Worm (Caenorhabditis elegans) whole organism, L4 larva: Measurements from ENCODE around the gene C13B4.1.

Source experiments
- D1046.2 ChIP-seq: fragments of 200-800 bp; sonication (Bioruptor generic); IDR thresholded peaks from 2 replicates; pipeline ENCODE4 v1.3.6; 2022; ENCODE audit warnings: missing genetic modification characterization, missing compliant biosample characterization
- F10B5.3 ChIP-seq: sonication (generic microtip); optimal IDR thresholded peaks from 2 replicates; lab custom pipeline; 2016; ENCODE audit warnings: mild to moderate bottlenecking, missing genetic modification characterization, missing compliant biosample characterization
- F44E2.7 ChIP-seq: fragments of 200-800 bp; sonication (Bioruptor generic); IDR thresholded peaks from 2 replicates; pipeline ENCODE4 v2.1.2; 2022; ENCODE audit warnings: missing genetic modification characterization, missing compliant biosample characterization
- R02D3.7 ChIP-seq: fragments of 150-350 bp; sonication (generic microtip); optimal IDR thresholded peaks from 3 replicates; lab custom pipeline; 2014; ENCODE audit warnings: missing biosample characterization, missing genetic modification characterization
- T26A8.4 ChIP-seq: fragments of 200-800 bp; sonication (Bioruptor generic); IDR thresholded peaks from 2 replicates; pipeline ENCODE4 v1.3.6; 2022; ENCODE audit warnings: missing genetic modification characterization, missing compliant biosample characterization
- Y48G9A.11 ChIP-seq: fragments of 200-800 bp; sonication (Bioruptor generic); IDR thresholded peaks from 2 replicates; pipeline ENCODE4 v1.3.6; 2022; ENCODE audit warnings: missing genetic modification reagents, missing genetic modification characterization, missing compliant biosample characterization
- ZK337.2 ChIP-seq: fragments of 200-800 bp; sonication (Bioruptor generic); IDR thresholded peaks from 2 replicates; pipeline ENCODE4 v1.3.6; 2022; ENCODE audit warnings: missing genetic modification reagents, missing genetic modification characterization, missing compliant biosample characterization
- aha-1 ChIP-seq: fragments of 150-350 bp; peaks from one replicate; lab custom pipeline; 2014; ENCODE audit warnings: missing biosample characterization, missing genetic modification characterization
- aly-2 ChIP-seq: sonication (generic microtip); optimal IDR thresholded peaks from 2 replicates; lab custom pipeline; 2018; ENCODE audit warnings: missing biosample characterization, missing genetic modification characterization
- ceh-32 ChIP-seq: sonication (generic microtip); optimal IDR thresholded peaks from 2 replicates; lab custom pipeline; 2016; ENCODE audit warnings: mild to moderate bottlenecking, missing genetic modification characterization, missing compliant biosample characterization; ENCODE audit not compliant: poor library complexity
- daf-19 ChIP-seq: fragments of 200-800 bp; sonication (Bioruptor generic); conservative IDR thresholded peaks from 2 replicates; pipeline ENCODE4 v1.3.6; 2022; ENCODE audit warnings: missing genetic modification characterization, missing compliant biosample characterization
- daf-8 ChIP-seq: fragments of 200-800 bp; sonication (Bioruptor generic); IDR thresholded peaks from 2 replicates; pipeline ENCODE4 v1.3.6; 2022; ENCODE audit warnings: missing genetic modification characterization, missing compliant biosample characterization
- dmd-8 ChIP-seq: fragments of 200-800 bp; sonication (Bioruptor generic); IDR thresholded peaks from 2 replicates; pipeline ENCODE4 v1.3.6; 2022; ENCODE audit warnings: missing genetic modification characterization, missing compliant biosample characterization
- dmd-9 ChIP-seq: fragments of 200-800 bp; sonication (Bioruptor generic); IDR thresholded peaks from 2 replicates; pipeline ENCODE4 v1.3.6; 2022; ENCODE audit warnings: missing genetic modification reagents, missing genetic modification characterization, missing compliant biosample characterization
- dpl-1 ChIP-seq: fragments of 150-350 bp; optimal IDR thresholded peaks from 2 replicates; lab custom pipeline; 2014; ENCODE audit warnings: missing biosample characterization, missing genetic modification reagents, missing genetic modification characterization
- duxl-1 ChIP-seq: sonication (generic microtip); optimal IDR thresholded peaks from 2 replicates; lab custom pipeline; 2016; ENCODE audit warnings: mild to moderate bottlenecking, missing genetic modification characterization, moderate library complexity, missing compliant biosample characterization; ENCODE audit not compliant: poor library complexity
- gei-8 ChIP-seq: fragments of 200-800 bp; sonication (Bioruptor generic); optimal IDR thresholded peaks from 2 replicates; lab custom pipeline; 2018; ENCODE audit warnings: mild to moderate bottlenecking, missing genetic modification characterization, missing compliant biosample characterization
- hlh-11 ChIP-seq: fragments of 200-800 bp; sonication (Bioruptor generic); optimal IDR thresholded peaks from 2 replicates; lab custom pipeline; 2018; ENCODE audit warnings: mild to moderate bottlenecking, missing genetic modification characterization, missing compliant biosample characterization
- lin-1 ChIP-seq: fragments of 200-800 bp; sonication (Bioruptor generic); IDR thresholded peaks from 2 replicates; pipeline ENCODE4 v1.3.6; 2022; ENCODE audit warnings: missing genetic modification reagents, missing genetic modification characterization, missing compliant biosample characterization
- lin-29 ChIP-seq: fragments of 200-800 bp; sonication (Bioruptor generic); IDR thresholded peaks from 2 replicates; pipeline ENCODE4 v1.3.6; 2022; ENCODE audit warnings: missing genetic modification reagents, missing genetic modification characterization, missing compliant biosample characterization
- lir-3 ChIP-seq: sonication (generic microtip); optimal IDR thresholded peaks from 2 replicates; lab custom pipeline; 2016; ENCODE audit warnings: mild to moderate bottlenecking, missing genetic modification characterization, missing compliant biosample characterization
- madf-9 ChIP-seq: fragments of 200-800 bp; sonication (Bioruptor generic); conservative IDR thresholded peaks from 2 replicates; pipeline ENCODE4 v1.3.6; 2022; ENCODE audit warnings: missing genetic modification reagents, missing genetic modification characterization, missing compliant biosample characterization
- mdt-29 ChIP-seq: fragments of 200-800 bp; sonication (Bioruptor generic); IDR thresholded peaks from 2 replicates; pipeline ENCODE4 v1.3.6; 2022; ENCODE audit warnings: missing genetic modification reagents, missing genetic modification characterization, missing compliant biosample characterization
- mep-1 ChIP-seq: fragments of 150-350 bp; sonication (generic microtip); optimal IDR thresholded peaks from 3 replicates; lab custom pipeline; 2014; ENCODE audit warnings: missing biosample characterization, missing genetic modification characterization
- nhr-42 ChIP-seq: fragments of 200-800 bp; sonication (Bioruptor generic); IDR thresholded peaks from 2 replicates; pipeline ENCODE4 v1.3.6; 2022; ENCODE audit warnings: missing genetic modification characterization, missing compliant biosample characterization
- nhr-76 ChIP-seq: fragments of 150-350 bp; optimal IDR thresholded peaks from 2 replicates; lab custom pipeline; 2014; ENCODE audit warnings: missing biosample characterization, missing genetic modification characterization
- nhr-77 ChIP-seq: fragments of 150-350 bp; optimal IDR thresholded peaks from 2 replicates; lab custom pipeline; 2014; ENCODE audit warnings: missing biosample characterization, missing genetic modification characterization
- pqm-1 ChIP-seq: sonication (generic microtip); optimal IDR thresholded peaks from 2 replicates; lab custom pipeline; 2017; ENCODE audit warnings: missing biosample characterization, missing genetic modification characterization
- rbr-2 ChIP-seq: sonication (generic microtip); optimal IDR thresholded peaks from 2 replicates; lab custom pipeline; 2016; ENCODE audit warnings: missing genotype, missing genetic modification characterization, missing compliant biosample characterization
- set-16 ChIP-seq: fragments of 200-800 bp; sonication (Bioruptor generic); IDR thresholded peaks from 2 replicates; pipeline ENCODE4 v1.3.6; 2022; ENCODE audit warnings: missing genetic modification reagents, missing genetic modification characterization, missing compliant biosample characterization
- snpc-4 ChIP-seq: fragments of 150-350 bp; optimal IDR thresholded peaks from 2 replicates; lab custom pipeline; 2014; ENCODE audit warnings: missing biosample characterization, missing genetic modification characterization
- unc-62 ChIP-seq, 3 experiments: fragments of 150-350 bp in 1 of 3; sonication (generic microtip); optimal IDR thresholded peaks in 2 of 3; peaks in 1 of 3; 1 replicate in 1 of 3; 2 replicates in 2 of 3; lab custom pipeline; 2014 to 2017; ENCODE audit warnings: missing biosample characterization in 3 of 3, missing genetic modification characterization in 3 of 3, missing genetic modification reagents in 3 of 3, missing genotype in 1 of 3
- zfp-2 ChIP-seq: sonication (generic microtip); optimal IDR thresholded peaks from 2 replicates; lab custom pipeline; 2016; ENCODE audit warnings: mild to moderate bottlenecking, missing genetic modification characterization, missing compliant biosample characterization
- zip-11 ChIP-seq: fragments of 200-800 bp; sonication (Bioruptor generic); IDR thresholded peaks from 2 replicates; pipeline ENCODE4 v1.3.6; 2022; ENCODE audit warnings: missing genetic modification characterization, missing compliant biosample characterization

C13B4.1 gene

ce11 chrII:14525013-14525412 is 45.6 kb upstream of the C13B4.1 start, which contains the start of gene F57C2.4:
Gene F57C2.4, plus strand, starts transcription at chrII:14525313.
- TF ChIP-seq T26A8.4 (GFP tag; lab: Robert Waterston, UW) (no peak), F44E2.7 (GFP tag; lab: Robert Waterston, UW) (no peak), ZK337.2 (GFP tag; lab: Robert Waterston, UW) (no peak), set-16 (GFP tag; lab: Robert Waterston, UW) (no peak)

DNA sequence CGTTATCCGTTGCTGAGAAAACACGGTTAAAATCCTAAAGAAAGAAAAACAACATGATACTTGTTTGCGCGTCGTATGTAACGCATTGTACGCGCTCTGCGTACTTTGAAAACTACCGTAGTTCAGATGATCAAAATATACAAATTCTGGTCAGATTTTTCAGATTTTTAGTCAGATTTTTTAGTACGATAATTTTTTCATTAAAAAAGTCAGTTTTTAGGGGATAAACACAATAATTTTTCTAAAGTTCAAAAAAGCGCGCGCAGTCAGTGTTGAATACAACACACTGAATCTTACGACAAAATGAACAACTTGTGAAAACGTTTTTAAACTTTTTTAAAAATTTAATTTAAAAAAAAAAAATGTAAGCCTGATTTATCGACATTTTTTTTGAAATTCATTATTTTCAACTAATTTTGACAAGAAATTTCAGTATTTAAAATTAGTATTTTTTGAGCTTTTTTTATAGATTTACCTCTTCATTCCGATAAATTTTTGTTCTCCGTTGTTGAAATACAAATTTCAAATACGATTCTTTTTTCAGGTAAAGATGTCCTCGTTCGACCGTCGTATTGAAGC is 44.3 kb upstream of the C13B4.1 start, which contains the start of gene pot-2:
TSS of gene pot-2 (plus strand) at position 529 of the 579 bp plus-strand sequence.
- TF ChIP-seq zip-11 (GFP tag; lab: Robert Waterston, UW) = no peak
- TF ChIP-seq daf-19 (GFP tag; lab: Robert Waterston, UW) = no peak
- TF ChIP-seq D1046.2 (GFP tag; lab: Robert Waterston, UW) = no peak
- TF ChIP-seq mep-1 (tag; lab: Kevin White, UChicago) = no peak
- TF ChIP-seq madf-9 (GFP tag; lab: Robert Waterston, UW) = no peak
- TF ChIP-seq dpl-1 (GFP tag; lab: Kevin White, UChicago) = no peak
- no peak for TF ChIP-seq dmd-8
- TF ChIP-seq R02D3.7 (tag; lab: Kevin White, UChicago) = no peak
- no peak for TF ChIP-seq rbr-2 (tag; lab: Kevin White, UChicago)
- TF ChIP-seq F10B5.3 (tag; lab: Kevin White, UChicago) = no peak
- TF ChIP-seq F44E2.7 (GFP tag; lab: Robert Waterston, UW) = no peak
- TF ChIP-seq snpc-4 (tag; lab: Kevin White, UChicago) = no peak
- TF ChIP-seq gei-8 = no peak
- no peak for TF ChIP-seq lin-1
- no peak for TF ChIP-seq lir-3 (tag; lab: Kevin White, UChicago)

ce11 chrII:14523070-14523572 is 43.7 kb upstream of the C13B4.1 start, which contains the start of gene btb-20:
Gene btb-20, minus strand, starts transcription at chrII:14523522.
- TF ChIP-seq aha-1 (tag; lab: Kevin White, UChicago) (no peak), unc-62 (GFP tag; optimal IDR thresholded peaks at IDR 0.05 in 1 of 2; lab: Kevin White, UChicago) (peak in 1 of 2 experiments; percentile 93), unc-62 (tag; optimal IDR thresholded peaks at IDR 0.05; lab: Kevin White, UChicago) (no peak)

DNA sequence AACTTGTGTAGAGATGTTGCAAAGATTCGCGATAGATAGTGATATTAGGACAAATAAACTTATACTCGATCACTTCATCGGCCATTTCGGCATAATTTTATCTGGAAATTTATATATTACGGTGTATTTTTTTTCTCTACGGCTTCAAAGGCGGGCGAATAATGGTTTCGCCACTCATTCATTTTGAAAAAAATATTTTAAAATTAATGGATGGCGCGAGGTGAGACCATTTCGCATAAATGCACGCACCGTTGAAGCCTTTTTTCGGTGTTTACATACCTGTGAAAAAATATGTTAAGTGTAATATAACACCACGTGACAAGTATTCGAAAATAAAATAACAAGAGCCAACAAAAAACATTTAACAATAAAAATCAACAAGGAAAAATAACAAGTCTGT is 42.6 kb upstream of the C13B4.1 start, which contains the start of gene btb-19:
TSS of gene btb-19 (minus strand) at position 101 of the 400 bp plus-strand sequence.
- TF ChIP-seq duxl-1 (tag; lab: Kevin White, UChicago) (no peak), mdt-29 (GFP tag; lab: Robert Waterston, UW) (no peak), hlh-11 (tag; lab: Kevin White, UChicago) (no peak), daf-19 (GFP tag; lab: Robert Waterston, UW) (no peak), daf-8 (GFP tag; lab: Robert Waterston, UW) (no peak), pqm-1 (no peak), nhr-76 (tag; lab: Kevin White, UChicago) (no peak), lin-29 (GFP tag; lab: Robert Waterston, UW) (no peak), nhr-77 (no peak)

DNA sequence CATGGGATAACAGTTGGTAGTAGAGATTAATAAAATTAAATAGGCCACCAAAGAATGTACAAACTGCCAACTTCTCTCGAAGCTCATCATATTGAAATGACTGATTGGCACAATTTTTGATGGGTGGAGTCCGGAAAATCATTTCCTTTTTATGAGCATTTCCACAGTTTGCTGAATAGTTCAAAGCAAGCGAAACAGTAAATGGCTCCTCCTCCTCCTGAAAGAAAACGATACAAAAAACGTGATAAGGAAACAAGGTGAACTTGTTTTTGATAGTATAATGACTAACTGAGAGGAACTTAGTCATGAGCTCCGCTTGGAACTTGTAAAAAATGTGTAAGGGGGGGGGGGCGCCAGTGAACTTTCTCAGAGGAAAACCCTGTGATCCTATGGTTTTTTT is 35.6 kb upstream of the C13B4.1 start, which contains the start of gene K10H10.9:
TSS of gene K10H10.9 (minus strand) at position 101 of the 400 bp plus-strand sequence.
- TF ChIP-seq dmd-9 (no peak), nhr-42 (GFP tag; lab: Robert Waterston, UW) (no peak), unc-62 (GFP tag; optimal IDR thresholded peaks at IDR 0.05 in 1 of 2; lab: Kevin White, UChicago) (no peak), unc-62 (tag; optimal IDR thresholded peaks at IDR 0.05; lab: Kevin White, UChicago) (no peak), aly-2 (tag; lab: Kevin White, UChicago) (no peak), set-16 (GFP tag; lab: Robert Waterston, UW) (no peak), zfp-2 (tag; lab: Kevin White, UChicago) (no peak), Y48G9A.11 (GFP tag; lab: Robert Waterston, UW) (no peak), ceh-32 (tag; lab: Kevin White, UChicago) (no peak)
- TF ChIP-seq, all 104 proteins: peak for 0
